Worm (Caenorhabditis elegans) whole organism, L1 larva: ENCODE data around the gene F26F4.8.
A peak's percentile ranks its signal among the peaks of the same experiment; 100 is the strongest.

Source experiments
- C16A3.4 ChIP-seq: fragments of 150-350 bp; optimal IDR thresholded peaks from 2 replicates; lab custom pipeline; 2014; ENCODE audit warnings: missing biosample characterization, missing genetic modification characterization
- F16B12.6 ChIP-seq: fragments of 150-350 bp; optimal IDR thresholded peaks from 2 replicates; lab custom pipeline; 2014; ENCODE audit warnings: missing biosample characterization, missing genetic modification characterization
- Y116A8C.19 ChIP-seq: sonication (generic microtip); optimal IDR thresholded peaks from 2 replicates; lab custom pipeline; 2016; ENCODE audit warnings: missing compliant biosample characterization, missing genetic modification characterization, borderline replicate concordance
- aly-2 ChIP-seq: fragments of 150-350 bp; optimal IDR thresholded peaks from 2 replicates; lab custom pipeline; 2014; ENCODE audit warnings: missing biosample characterization, missing genetic modification characterization
- ama-1 ChIP-seq: fragments of 150-350 bp; optimal IDR thresholded peaks from 2 replicates; lab custom pipeline; 2014
- ceh-63 ChIP-seq: fragments of 200-800 bp; sonication (Bioruptor generic); optimal IDR thresholded peaks from 2 replicates; lab custom pipeline; 2018; ENCODE audit warnings: mild to moderate bottlenecking, missing genetic modification characterization, missing compliant biosample characterization
- ceh-82 ChIP-seq, 3 experiments: fragments of 150-350 bp in 1 of 3; sonication (generic microtip) in 2 of 3; optimal IDR thresholded peaks; 2 replicates each; lab custom pipeline; 2014 to 2017; ENCODE audit warnings: missing biosample characterization in 3 of 3, missing genetic modification characterization in 3 of 3
- dpl-1 ChIP-seq, 3 experiments: fragments of 150-350 bp in 2 of 3; sonication (generic microtip) in 1 of 3; optimal IDR thresholded peaks; 2 replicates each; lab custom pipeline; 2014 to 2017; ENCODE audit warnings: missing biosample characterization in 3 of 3, missing genetic modification characterization in 3 of 3, missing genetic modification reagents in 3 of 3
- dsc-1 ChIP-seq: sonication (generic microtip); optimal IDR thresholded peaks from 2 replicates; lab custom pipeline; 2016; ENCODE audit warnings: mild to moderate bottlenecking, missing genetic modification characterization, missing compliant biosample characterization
- efl-1 ChIP-seq, 4 experiments: fragments of 150-350 bp; optimal IDR thresholded peaks in 3 of 4; peaks in 1 of 4; 1 replicate in 1 of 4; 2 replicates in 3 of 4; lab custom pipeline; 2014; ENCODE audit warnings: missing biosample characterization in 2 of 4, missing genetic modification characterization in 2 of 4, missing genetic modification reagents in 2 of 4
- elt-3 ChIP-seq, 6 experiments: fragments of 150-350 bp in 1 of 6; sonication (generic microtip); optimal IDR thresholded peaks; 2 replicates each; lab custom pipeline; 2017 to 2018; ENCODE audit warnings: missing biosample characterization in 6 of 6, missing genetic modification characterization in 6 of 6, inconsistent platforms in 1 of 6
- fkh-10 ChIP-seq: sonication (generic microtip); optimal IDR thresholded peaks from 2 replicates; lab custom pipeline; 2017; ENCODE audit warnings: missing biosample characterization, missing genetic modification reagents, missing genetic modification characterization
- fkh-4 ChIP-seq: sonication (generic microtip); optimal IDR thresholded peaks from 2 replicates; lab custom pipeline; 2016; ENCODE audit warnings: missing compliant biosample characterization, missing genetic modification characterization, borderline replicate concordance
- fkh-8 ChIP-seq: sonication (generic microtip); optimal IDR thresholded peaks from 2 replicates; lab custom pipeline; 2016; ENCODE audit warnings: mild to moderate bottlenecking, missing genetic modification characterization, missing compliant biosample characterization
- hlh-17 ChIP-seq: fragments of 200-800 bp; sonication (Bioruptor generic); optimal IDR thresholded peaks from 2 replicates; lab custom pipeline; 2018; ENCODE audit warnings: missing genetic modification characterization, mild to moderate bottlenecking, missing compliant biosample characterization, moderate library complexity, borderline replicate concordance
- hlh-4 ChIP-seq: sonication (generic microtip); optimal IDR thresholded peaks from 2 replicates; lab custom pipeline; 2016; ENCODE audit warnings: mild to moderate bottlenecking, missing genetic modification characterization, missing compliant biosample characterization
- jun-1 ChIP-seq: fragments of 150-350 bp; optimal IDR thresholded peaks from 2 replicates; lab custom pipeline; 2014; ENCODE audit warnings: missing biosample characterization, missing genetic modification reagents, missing genetic modification characterization
- lin-13 ChIP-seq: fragments of 150-350 bp; optimal IDR thresholded peaks from 2 replicates; lab custom pipeline; 2014; ENCODE audit warnings: missing biosample characterization, missing genetic modification reagents, missing genetic modification characterization
- lin-35 ChIP-seq, 2 experiments: fragments of 150-350 bp; optimal IDR thresholded peaks; 2 replicates each; lab custom pipeline; 2014; ENCODE audit warnings: missing biosample characterization in 2 of 2, missing genetic modification characterization in 2 of 2, missing genetic modification reagents in 2 of 2
- lin-39 ChIP-seq: fragments of 150-350 bp; optimal IDR thresholded peaks from 2 replicates; lab custom pipeline; 2014; ENCODE audit warnings: missing biosample characterization, missing genetic modification reagents, missing genetic modification characterization
- mdl-1 ChIP-seq, 2 experiments: fragments of 150-350 bp; optimal IDR thresholded peaks; 2 replicates each; lab custom pipeline; 2014 to 2017; ENCODE audit warnings: missing biosample characterization in 2 of 2, missing genetic modification characterization in 2 of 2, inconsistent platforms in 1 of 2
- mep-1 ChIP-seq: fragments of 150-350 bp; optimal IDR thresholded peaks from 2 replicates; lab custom pipeline; 2014; ENCODE audit warnings: missing biosample characterization, missing genetic modification characterization
- nhr-12 ChIP-seq: sonication (generic microtip); optimal IDR thresholded peaks from 2 replicates; lab custom pipeline; 2017; ENCODE audit warnings: missing biosample characterization, missing genetic modification characterization
- nhr-19 ChIP-seq: fragments of 200-800 bp; sonication (Bioruptor generic); conservative IDR thresholded peaks from 2 replicates; pipeline ENCODE4 v1.3.6; 2022; ENCODE audit warnings: missing genetic modification characterization, missing compliant biosample characterization
- nhr-20 ChIP-seq: sonication (generic microtip); optimal IDR thresholded peaks from 2 replicates; lab custom pipeline; 2016; ENCODE audit warnings: mild to moderate bottlenecking, missing genetic modification characterization, missing compliant biosample characterization
- nhr-47 ChIP-seq: sonication (generic microtip); optimal IDR thresholded peaks from 2 replicates; lab custom pipeline; 2016; ENCODE audit warnings: mild to moderate bottlenecking, missing genetic modification characterization, moderate library complexity, missing compliant biosample characterization
- nhr-71 ChIP-seq: sonication (generic microtip); optimal IDR thresholded peaks from 2 replicates; lab custom pipeline; 2016; ENCODE audit warnings: mild to moderate bottlenecking, missing genetic modification characterization, moderate library complexity, missing compliant biosample characterization
- nhr-77 ChIP-seq: fragments of 150-350 bp; optimal IDR thresholded peaks from 2 replicates; lab custom pipeline; 2014; ENCODE audit warnings: missing biosample characterization, missing genetic modification characterization
- nhr-90 ChIP-seq: sonication (generic microtip); optimal IDR thresholded peaks from 2 replicates; lab custom pipeline; 2016; ENCODE audit warnings: mild to moderate bottlenecking, missing genetic modification characterization, missing compliant biosample characterization; ENCODE audit not compliant: poor library complexity
- pag-3 ChIP-seq: sonication (generic microtip); optimal IDR thresholded peaks from 2 replicates; lab custom pipeline; 2017; ENCODE audit warnings: missing genetic modification characterization, mild to moderate bottlenecking, missing compliant biosample characterization, antibody characterized with exemption, borderline replicate concordance; ENCODE audit not compliant: insufficient read depth
- snu-23 ChIP-seq: sonication (generic microtip); optimal IDR thresholded peaks from 2 replicates; lab custom pipeline; 2016; ENCODE audit warnings: missing genetic modification characterization, missing compliant biosample characterization
- tbx-2 ChIP-seq: sonication (generic microtip); optimal IDR thresholded peaks from 2 replicates; lab custom pipeline; 2016; ENCODE audit warnings: missing genetic modification characterization, missing compliant biosample characterization
- tlp-1 ChIP-seq: fragments of 150-350 bp; optimal IDR thresholded peaks from 2 replicates; lab custom pipeline; 2014; ENCODE audit warnings: missing biosample characterization, missing genetic modification characterization
- unc-130 ChIP-seq: fragments of 150-350 bp; optimal IDR thresholded peaks from 2 replicates; lab custom pipeline; 2017; ENCODE audit warnings: missing biosample characterization, missing genetic modification characterization, inconsistent platforms
- unc-62 ChIP-seq: fragments of 150-350 bp; optimal IDR thresholded peaks from 2 replicates; lab custom pipeline; 2014; ENCODE audit warnings: missing biosample characterization, missing genetic modification reagents, missing genetic modification characterization
- xbp-1 ChIP-seq: sonication (generic microtip); optimal IDR thresholded peaks from 2 replicates; lab custom pipeline; 2016; ENCODE audit warnings: missing genetic modification characterization, missing compliant biosample characterization
- ztf-11 ChIP-seq, 2 experiments: sonication (generic microtip); optimal IDR thresholded peaks; 2 replicates each; lab custom pipeline; 2016 to 2017; ENCODE audit warnings: missing genetic modification characterization in 2 of 2, missing biosample characterization in 1 of 2, missing compliant biosample characterization in 1 of 2

The F26F4.8 gene

ce11 chrIII:4917960-4918712 lies 12.9 kb upstream of the F26F4.8 start, which contains the start of gene rpb-8 (continued):
- TF ChIP-seq C16A3.4 (tag; lab: Kevin White, UChicago) = peak; percentile 69
- TF ChIP-seq xbp-1 (tag; lab: Kevin White, UChicago) = peak; percentile 29
- peak; percentile 20 for TF ChIP-seq nhr-77 (tag; lab: Kevin White, UChicago)
- peak in 1 of 6 experiments; percentile 23 for TF ChIP-seq elt-3 (tag; optimal IDR thresholded peaks at IDR 0.05; lab: Kevin White, UChicago)
- no peak for TF ChIP-seq hlh-17 (GFP tag; lab: Kevin White, UChicago)
- no peak for TF ChIP-seq hlh-4 (tag; lab: Kevin White, UChicago)
- TF ChIP-seq tlp-1 (tag; lab: Kevin White, UChicago) = no peak
- TF ChIP-seq lin-35 (GFP tag; optimal IDR thresholded peaks at IDR 0.05; lab: Kevin White, UChicago) = peak; percentile 94 to 96
- peak; percentile 26 for TF ChIP-seq unc-130 (tag; lab: Kevin White, UChicago)
- TF ChIP-seq mdl-1 (tag; optimal IDR thresholded peaks at IDR 0.05; lab: Kevin White, UChicago) = peak in 1 of 2 experiments; percentile 20
- no peak for TF ChIP-seq lin-39
- no peak for TF ChIP-seq unc-62 (GFP tag; lab: Kevin White, UChicago)
- no peak for TF ChIP-seq mep-1 (tag; lab: Kevin White, UChicago)
- peak; percentile 49 for TF ChIP-seq nhr-71 (tag; lab: Kevin White, UChicago)
- peak; percentile 32 for TF ChIP-seq fkh-8 (tag; lab: Kevin White, UChicago)
- no peak for TF ChIP-seq dsc-1 (tag; lab: Kevin White, UChicago)
- no peak for TF ChIP-seq nhr-12 (tag; lab: Kevin White, UChicago)
- TF ChIP-seq Y116A8C.19 (tag; lab: Kevin White, UChicago) = no peak
- TF ChIP-seq nhr-90 (tag; lab: Kevin White, UChicago) = peak; percentile 17
- TF ChIP-seq nhr-19 (GFP tag; lab: Robert Waterston, UW) = peak; percentile 35
- no peak for TF ChIP-seq fkh-10 (GFP tag; lab: Kevin White, UChicago)
- TF ChIP-seq dpl-1 (GFP tag; optimal IDR thresholded peaks at IDR 0.05; lab: Kevin White, UChicago) = peak; percentile 90 to 95 (median 90)
- peak; percentile 52 for TF ChIP-seq nhr-47 (tag; lab: Kevin White, UChicago)
- peak; percentile 54 for TF ChIP-seq snu-23

- TF ChIP-seq ama-1 (lab: Kevin White, UChicago) (no peak), efl-1 (optimal IDR thresholded peaks at IDR 0.05; lab: Kevin White, UChicago) (no peak), efl-1 (GFP tag; optimal IDR thresholded peaks at IDR 0.05 in 1 of 2; lab: Kevin White, UChicago) (peak in 1 of 2 experiments; percentile 52)
- TF ChIP-seq, all 84 proteins: peak for 1
These were observed 11.8 kb upstream of the F26F4.8 start, which contains the start of gene rars-1 for ce11 chrIII:4917077-4917476. Gene rars-1, minus strand, starts transcription at chrIII:4917177.

ce11 chrIII:4913736-4914135 lies 8.5 kb upstream of the F26F4.8 start:
- no peak for TF ChIP-seq fkh-4
- TF ChIP-seq jun-1 (tag; lab: Kevin White, UChicago) = no peak
- TF ChIP-seq F16B12.6 (tag; lab: Kevin White, UChicago) = no peak
- no peak for TF ChIP-seq nhr-20
- no peak for TF ChIP-seq tbx-2
- TF ChIP-seq ztf-11 (tag; optimal IDR thresholded peaks at IDR 0.05; lab: Kevin White, UChicago) = no peak
- TF ChIP-seq lin-13 = no peak
- no peak for TF ChIP-seq ceh-82 (tag; optimal IDR thresholded peaks at IDR 0.05; lab: Kevin White, UChicago)
- TF ChIP-seq aly-2 = no peak
- TF ChIP-seq mep-1 (tag; lab: Kevin White, UChicago) = no peak
- TF ChIP-seq fkh-10 (GFP tag; lab: Kevin White, UChicago) = no peak
- TF ChIP-seq ceh-63 = no peak
- TF ChIP-seq pag-3 = no peak
- no peak for TF ChIP-seq nhr-12 (tag; lab: Kevin White, UChicago)
- TF ChIP-seq hlh-17 (GFP tag; lab: Kevin White, UChicago) = no peak
- no peak for TF ChIP-seq mdl-1 (tag; optimal IDR thresholded peaks at IDR 0.05; lab: Kevin White, UChicago)
- no peak for TF ChIP-seq nhr-71 (tag; lab: Kevin White, UChicago)
